Worm (Caenorhabditis elegans) whole organism, early embryonic: ENCODE measurements around the gene frpr-8.

Experiments
- B0310.2 ChIP-seq: sonication (generic microtip); optimal IDR thresholded peaks from 2 replicates; lab custom pipeline; 2016; ENCODE audit warnings: mild to moderate bottlenecking, missing genetic modification characterization, missing compliant biosample characterization
- F13C5.2 ChIP-seq: sonication (generic microtip); optimal IDR thresholded peaks from 2 replicates; lab custom pipeline; 2017; ENCODE audit warnings: mild to moderate bottlenecking, missing genetic modification characterization, inconsistent platforms, missing compliant biosample characterization
- aly-1 ChIP-seq: sonication (generic microtip); optimal IDR thresholded peaks from 2 replicates; lab custom pipeline; 2016; ENCODE audit warnings: missing genetic modification characterization, missing compliant biosample characterization
- ama-1 ChIP-seq: fragments of 150-350 bp; optimal IDR thresholded peaks from 2 replicates; lab custom pipeline; 2014
- ceh-13 ChIP-seq: fragments of 200-800 bp; sonication (Bioruptor generic); optimal IDR thresholded peaks from 2 replicates; lab custom pipeline; 2018; ENCODE audit warnings: mild to moderate bottlenecking, missing genetic modification characterization, missing compliant biosample characterization
- ceh-36 ChIP-seq: sonication (generic microtip); optimal IDR thresholded peaks from 2 replicates; lab custom pipeline; 2016; ENCODE audit warnings: missing genetic modification characterization, inconsistent platforms, missing compliant biosample characterization
- ets-7 ChIP-seq: sonication (generic microtip); optimal IDR thresholded peaks from 2 replicates; lab custom pipeline; 2016; ENCODE audit warnings: missing genotype, missing genetic modification characterization, missing compliant biosample characterization
- flt-1 ChIP-seq: fragments of 200-800 bp; sonication (Bioruptor generic); IDR thresholded peaks from 2 replicates; pipeline ENCODE4 v1.3.6; 2022; ENCODE audit warnings: missing genetic modification characterization, missing compliant biosample characterization
- hmbx-1 ChIP-seq: sonication (generic microtip); optimal IDR thresholded peaks from 2 replicates; lab custom pipeline; 2016; ENCODE audit warnings: mild to moderate bottlenecking, missing genetic modification characterization, missing compliant biosample characterization
- hmg-4 ChIP-seq: fragments of 200-800 bp; sonication (Bioruptor generic); optimal IDR thresholded peaks from 2 replicates; lab custom pipeline; 2018; ENCODE audit warnings: mild to moderate bottlenecking, missing genetic modification characterization, missing compliant biosample characterization
- hnd-1 ChIP-seq: sonication (generic microtip); optimal IDR thresholded peaks from 2 replicates; lab custom pipeline; 2016; ENCODE audit warnings: missing genetic modification characterization, missing compliant biosample characterization
- pes-1 ChIP-seq: fragments of 200-800 bp; sonication (Bioruptor generic); IDR thresholded peaks from 2 replicates; pipeline ENCODE4 v1.3.6; 2022; ENCODE audit warnings: missing genetic modification reagents, missing genetic modification characterization, missing compliant biosample characterization
- scrt-1 ChIP-seq: fragments of 200-800 bp; sonication (Bioruptor generic); IDR thresholded peaks from 2 replicates; pipeline ENCODE4 v1.3.6; 2022; ENCODE audit warnings: missing genetic modification characterization, missing compliant biosample characterization
- sea-1 ChIP-seq: fragments of 200-800 bp; sonication (Bioruptor generic); conservative IDR thresholded peaks from 2 replicates; pipeline ENCODE4 v1.3.6; 2022; ENCODE audit warnings: missing genetic modification characterization, missing compliant biosample characterization
- tbx-11 ChIP-seq: fragments of 200-800 bp; sonication (Bioruptor generic); IDR thresholded peaks from 2 replicates; pipeline ENCODE4 v1.3.6; 2022; ENCODE audit warnings: missing genetic modification characterization, missing compliant biosample characterization
- tbx-37 ChIP-seq: fragments of 200-800 bp; sonication (Bioruptor generic); conservative IDR thresholded peaks from 2 replicates; pipeline ENCODE4 v1.3.6; 2022; ENCODE audit warnings: missing genetic modification reagents, missing genetic modification characterization, missing compliant biosample characterization
- tra-4 ChIP-seq: sonication (generic microtip); optimal IDR thresholded peaks from 2 replicates; lab custom pipeline; 2017; ENCODE audit warnings: missing genetic modification characterization, missing compliant biosample characterization

The frpr-8 gene

ce11 chrX:8713754-8714295 lies 16.2 kb downstream of the frpr-8 start, which contains the start of gene F53A9.6:
F53A9.6 (minus strand) TSS chrX:8713804.
- TF ChIP-seq tbx-37 (GFP tag; lab: Robert Waterston, UW) (no peak), aly-1 (tag; lab: Kevin White, UChicago) (no peak), F13C5.2 (tag; lab: Kevin White, UChicago) (no peak), tra-4 (tag; lab: Kevin White, UChicago) (no peak), scrt-1 (no peak)

DNA sequence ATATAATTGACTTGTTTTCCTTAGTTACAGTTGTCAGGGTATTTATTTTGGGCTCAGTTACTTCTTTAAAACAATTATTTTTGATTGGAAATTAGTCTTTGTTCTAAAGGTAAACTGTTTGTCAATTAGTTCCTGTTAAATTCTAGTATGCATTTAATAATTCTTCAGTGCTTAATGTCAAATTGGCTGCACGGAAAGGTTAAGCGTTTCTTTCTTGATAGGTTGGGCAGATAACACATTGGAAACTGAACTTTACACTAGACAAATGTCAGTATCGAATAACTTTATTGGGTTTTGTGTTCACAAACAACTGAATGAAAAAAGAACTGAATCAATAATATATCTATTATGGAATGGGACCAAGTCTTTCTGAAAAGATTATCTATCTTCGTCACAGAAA lies 17.2 kb downstream of the frpr-8 start:
- TF ChIP-seq tbx-11 (GFP tag; lab: Robert Waterston, UW), result no peak
- TF ChIP-seq ceh-36 (tag; lab: Kevin White, UChicago), result no peak
- TF ChIP-seq scrt-1, result no peak
- TF ChIP-seq aly-1 (tag; lab: Kevin White, UChicago), result no peak
- TF ChIP-seq hmbx-1 (tag; lab: Kevin White, UChicago), result no peak
- TF ChIP-seq tbx-37 (GFP tag; lab: Robert Waterston, UW), result no peak
- no peak for TF ChIP-seq tra-4 (tag; lab: Kevin White, UChicago)
- TF ChIP-seq ceh-13 (GFP tag; lab: Kevin White, UChicago), result no peak
- TF ChIP-seq hmg-4 (GFP tag; lab: Kevin White, UChicago), result no peak
- TF ChIP-seq hnd-1 (tag; lab: Kevin White, UChicago), result no peak
- TF ChIP-seq sea-1 (GFP tag; lab: Robert Waterston, UW), result no peak
- no peak for TF ChIP-seq B0310.2
- TF ChIP-seq ets-7 (tag; lab: Kevin White, UChicago), result no peak

DNA sequence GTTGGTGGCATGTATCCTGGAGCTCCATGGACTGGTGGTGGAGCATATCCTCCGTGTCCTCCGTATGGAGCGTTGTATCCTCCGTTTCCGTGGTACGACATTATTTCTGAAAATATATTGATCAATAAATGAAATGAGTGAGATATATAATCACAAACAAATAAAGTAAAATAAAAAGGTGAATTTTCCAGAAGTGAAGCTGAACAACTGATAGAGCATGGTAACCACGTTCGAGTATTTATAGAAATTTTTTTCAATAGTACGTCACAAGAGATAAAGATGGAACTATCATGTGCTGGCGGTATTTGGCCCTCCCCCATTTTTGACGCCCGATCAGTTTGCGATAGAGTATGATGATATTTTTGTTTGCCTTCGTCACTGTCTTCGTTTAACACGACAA lies 19.2 kb downstream of the frpr-8 start, which contains the start of gene F53A9.7:
TSS of gene F53A9.7 (minus strand) at position 101 of the 400 bp plus-strand sequence.
- TF ChIP-seq aly-1 (tag; lab: Kevin White, UChicago), result no peak
- no peak for TF ChIP-seq pes-1 (GFP tag; lab: Robert Waterston, UW)
- TF ChIP-seq tbx-11 (GFP tag; lab: Robert Waterston, UW), result no peak
- no peak for TF ChIP-seq tra-4 (tag; lab: Kevin White, UChicago)
- TF ChIP-seq ets-7 (tag; lab: Kevin White, UChicago), result no peak
- TF ChIP-seq F13C5.2 (tag; lab: Kevin White, UChicago), result no peak
- TF ChIP-seq sea-1 (GFP tag; lab: Robert Waterston, UW), result no peak
- no peak for TF ChIP-seq ceh-36 (tag; lab: Kevin White, UChicago)
- TF ChIP-seq hnd-1 (tag; lab: Kevin White, UChicago), result no peak
- TF ChIP-seq ceh-13 (GFP tag; lab: Kevin White, UChicago), result no peak
- no peak for TF ChIP-seq scrt-1
- TF ChIP-seq B0310.2, result no peak
- TF ChIP-seq hmg-4 (GFP tag; lab: Kevin White, UChicago), result no peak
- TF ChIP-seq flt-1, result no peak
- TF ChIP-seq hmbx-1 (tag; lab: Kevin White, UChicago), result no peak
- TF ChIP-seq tbx-37 (GFP tag; lab: Robert Waterston, UW), result no peak
- no peak for TF ChIP-seq ama-1

DNA sequence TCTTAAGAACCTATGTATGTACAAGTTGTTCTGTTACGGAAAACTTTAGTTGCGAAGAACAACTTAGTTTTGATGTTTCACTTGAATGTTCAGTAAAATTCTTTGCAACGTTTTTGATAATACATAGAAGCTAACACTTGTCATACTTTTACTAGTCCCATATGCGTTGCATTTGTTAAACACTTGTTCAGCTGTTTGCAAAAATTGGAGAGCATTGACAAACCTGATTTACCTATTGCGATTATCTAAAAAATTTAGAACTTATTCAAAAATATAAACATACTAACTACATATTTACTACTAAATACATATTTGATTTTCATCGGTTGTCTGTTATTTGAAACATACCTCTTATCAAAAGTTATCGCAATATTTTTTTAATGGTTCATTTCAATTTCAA lies 20.5 kb downstream of the frpr-8 start:
- TF ChIP-seq tra-4 (tag; lab: Kevin White, UChicago), result no peak
- TF ChIP-seq pes-1 (GFP tag; lab: Robert Waterston, UW), result no peak
- TF ChIP-seq ama-1, result no peak
- TF ChIP-seq tbx-11 (GFP tag; lab: Robert Waterston, UW), result no peak
- TF ChIP-seq ets-7 (tag; lab: Kevin White, UChicago), result no peak
- TF ChIP-seq ceh-13 (GFP tag; lab: Kevin White, UChicago), result no peak
- TF ChIP-seq hmbx-1 (tag; lab: Kevin White, UChicago), result no peak
- no peak for TF ChIP-seq F13C5.2 (tag; lab: Kevin White, UChicago)
- TF ChIP-seq sea-1 (GFP tag; lab: Robert Waterston, UW), result no peak
- no peak for TF ChIP-seq flt-1
- TF ChIP-seq hnd-1 (tag; lab: Kevin White, UChicago), result no peak
- no peak for TF ChIP-seq scrt-1
- TF ChIP-seq aly-1 (tag; lab: Kevin White, UChicago), result no peak

ce11 chrX:8718856-8719255 lies 21.2 kb downstream of the frpr-8 start, which contains the start of gene F53A9.8:
F53A9.8 (minus strand) TSS chrX:8718904.
- TF ChIP-seq tbx-37 (GFP tag; lab: Robert Waterston, UW) (no peak), flt-1 (no peak), ets-7 (tag; lab: Kevin White, UChicago) (no peak), scrt-1 (no peak), ceh-13 (GFP tag; lab: Kevin White, UChicago) (no peak), pes-1 (GFP tag; lab: Robert Waterston, UW) (no peak), hmbx-1 (tag; lab: Kevin White, UChicago) (no peak), B0310.2 (no peak), hmg-4 (GFP tag; lab: Kevin White, UChicago) (no peak), tra-4 (tag; lab: Kevin White, UChicago) (no peak), tbx-11 (GFP tag; lab: Robert Waterston, UW) (no peak), hnd-1 (tag; lab: Kevin White, UChicago) (no peak), ceh-36 (tag; lab: Kevin White, UChicago) (no peak), ama-1 (no peak), aly-1 (tag; lab: Kevin White, UChicago) (no peak), F13C5.2 (tag; lab: Kevin White, UChicago) (no peak), sea-1 (GFP tag; lab: Robert Waterston, UW) (no peak)

DNA sequence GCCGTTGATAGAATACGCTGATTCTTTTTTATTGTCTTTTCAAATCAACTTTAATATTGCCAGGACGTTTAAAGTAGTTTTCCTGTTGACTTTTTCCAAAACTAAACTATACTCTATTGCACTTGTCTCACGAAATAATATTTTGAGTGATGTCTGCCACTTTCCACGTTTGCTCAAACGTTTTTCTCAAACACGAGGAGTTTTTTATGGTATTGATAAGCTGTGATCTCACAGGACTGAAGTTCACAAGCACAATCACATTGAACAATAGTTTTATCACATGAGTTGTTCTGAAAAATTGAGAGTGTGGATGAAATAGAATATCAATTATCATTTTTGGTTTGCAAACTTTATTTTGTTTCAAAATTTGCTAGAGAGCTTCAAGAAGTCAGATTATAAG lies 22.3 kb downstream of the frpr-8 start:
- TF ChIP-seq tbx-11 (GFP tag; lab: Robert Waterston, UW), result no peak
- TF ChIP-seq F13C5.2 (tag; lab: Kevin White, UChicago), result no peak
- no peak for TF ChIP-seq hmbx-1 (tag; lab: Kevin White, UChicago)
- TF ChIP-seq ceh-13 (GFP tag; lab: Kevin White, UChicago), result no peak
- TF ChIP-seq aly-1 (tag; lab: Kevin White, UChicago), result no peak
- TF ChIP-seq pes-1 (GFP tag; lab: Robert Waterston, UW), result no peak
- TF ChIP-seq tra-4 (tag; lab: Kevin White, UChicago), result no peak
- no peak for TF ChIP-seq ets-7 (tag; lab: Kevin White, UChicago)
- TF ChIP-seq B0310.2, result no peak
- TF ChIP-seq ceh-36 (tag; lab: Kevin White, UChicago), result no peak
- TF ChIP-seq hnd-1 (tag; lab: Kevin White, UChicago), result no peak
- TF ChIP-seq tbx-37 (GFP tag; lab: Robert Waterston, UW), result no peak
- no peak for TF ChIP-seq hmg-4 (GFP tag; lab: Kevin White, UChicago)
- no peak for TF ChIP-seq sea-1 (GFP tag; lab: Robert Waterston, UW)
- no peak for TF ChIP-seq flt-1
- TF ChIP-seq scrt-1, result no peak
- TF ChIP-seq ama-1, result no peak
